Worm (Caenorhabditis elegans) whole organism, young adult: ENCODE measurements around the gene T02D1.7.

Experiments used
- K12H6.12 ChIP-seq: fragments of 200-800 bp; sonication (Bioruptor generic); optimal IDR thresholded peaks from 2 replicates; lab custom pipeline; 2018; ENCODE audit warnings: mild to moderate bottlenecking, missing genetic modification characterization, missing compliant biosample characterization
- Y53F4B.3 ChIP-seq: fragments of 200-800 bp; sonication (Bioruptor generic); IDR thresholded peaks from 2 replicates; pipeline ENCODE4 v1.3.6; 2022; ENCODE audit warnings: missing genetic modification reagents, missing genetic modification characterization, missing compliant biosample characterization
- Y79H2A.3 ChIP-seq: fragments of 200-800 bp; sonication (Bioruptor generic); conservative IDR thresholded peaks from 2 replicates; pipeline ENCODE4 v1.3.6; 2022; ENCODE audit warnings: missing genetic modification reagents, missing genetic modification characterization, missing compliant biosample characterization
- ama-1 ChIP-seq, 3 experiments: fragments of 150-350 bp in 1 of 3; sonication (generic microtip) in 2 of 3; optimal IDR thresholded peaks; 2 replicates each; lab custom pipeline; 2014 to 2018; ENCODE audit warnings: missing biosample characterization in 2 of 3, missing genetic modification characterization in 2 of 3, missing genetic modification reagents in 2 of 3
- aptf-2 ChIP-seq: fragments of 200-800 bp; sonication (Bioruptor generic); conservative IDR thresholded peaks from 2 replicates; pipeline ENCODE4 v1.3.6; 2022; ENCODE audit warnings: missing genetic modification reagents, missing genetic modification characterization, missing compliant biosample characterization
- ccch-3 ChIP-seq: fragments of 200-800 bp; sonication (Bioruptor generic); optimal IDR thresholded peaks from 2 replicates; lab custom pipeline; 2018; ENCODE audit warnings: mild to moderate bottlenecking, missing genetic modification characterization, missing compliant biosample characterization
- ceh-100 ChIP-seq: fragments of 200-800 bp; sonication (Bioruptor generic); IDR thresholded peaks from 2 replicates; pipeline ENCODE4 v1.3.6; 2022; ENCODE audit warnings: missing genetic modification reagents, missing genetic modification characterization, missing compliant biosample characterization
- lir-1 ChIP-seq: fragments of 200-800 bp; sonication (Bioruptor generic); conservative IDR thresholded peaks from 2 replicates; pipeline ENCODE4 v1.3.6; 2022; ENCODE audit warnings: missing genetic modification reagents, missing genetic modification characterization, missing compliant biosample characterization
- mxl-1 ChIP-seq: sonication (generic microtip); optimal IDR thresholded peaks from 2 replicates; lab custom pipeline; 2016; ENCODE audit warnings: missing genetic modification characterization, missing compliant biosample characterization
- snpc-4 ChIP-seq, 5 experiments: fragments of 150-350 bp in 1 of 5; sonication (generic microtip) in 4 of 5; optimal IDR thresholded peaks; 2 replicates each; lab custom pipeline; 2014 to 2018; ENCODE audit warnings: missing genetic modification characterization in 5 of 5, missing biosample characterization in 3 of 5, antibody characterized with exemption in 2 of 5, mild to moderate bottlenecking in 2 of 5, missing compliant biosample characterization in 2 of 5, missing genotype in 2 of 5, moderate library complexity in 2 of 5, missing genetic modification reagents in 1 of 5
- tbx-9 ChIP-seq: sonication (generic microtip); optimal IDR thresholded peaks from 2 replicates; lab custom pipeline; 2016; ENCODE audit warnings: borderline replicate concordance, missing genetic modification characterization, inconsistent platforms, missing compliant biosample characterization
- unc-62 ChIP-seq: fragments of 150-350 bp; optimal IDR thresholded peaks from 2 replicates; lab custom pipeline; 2014; ENCODE audit warnings: missing biosample characterization, missing genetic modification reagents, missing genetic modification characterization

- TF ChIP-seq ceh-100 (no peak), Y53F4B.3 (no peak), aptf-2 (no peak), ccch-3 (GFP tag; lab: Kevin White, UChicago) (no peak), tbx-9 (no peak), ama-1 (optimal IDR thresholded peaks at IDR 0.05; lab: Kevin White, UChicago) (no peak), ama-1 (GFP tag; optimal IDR thresholded peaks at IDR 0.05; lab: Kevin White, UChicago) (no peak), mxl-1 (no peak), Y79H2A.3 (GFP tag; lab: Robert Waterston, UW) (no peak), K12H6.12 (tag; lab: Kevin White, UChicago) (no peak), unc-62 (GFP tag; lab: Kevin White, UChicago) (no peak), snpc-4 (GFP tag; optimal IDR thresholded peaks at IDR 0.05; lab: Kevin White, UChicago) (no peak), snpc-4 (tag; optimal IDR thresholded peaks at IDR 0.05; lab: Kevin White, UChicago) (no peak), lir-1 (no peak)
These were observed 30.8 kb downstream of the T02D1.7 start, which contains the start of gene haf-1 for ce11 chrIV:17376127-17376526.
